Fruit fly (Drosophila melanogaster) whole organism, embryonic: Measurements from ENCODE around the gene jv.

Source experiments
- B-H2 ChIP-seq: fragments of 200-800 bp; sonication (Bioruptor generic); optimal IDR thresholded peaks from 2 replicates; lab custom pipeline; 2018; ENCODE audit warnings: missing biosample characterization, mild to moderate bottlenecking, missing genetic modification characterization
- Blimp-1 ChIP-seq: fragments of 200-800 bp; sonication (Bioruptor generic); optimal IDR thresholded peaks from 3 replicates; lab custom pipeline; 2018; ENCODE audit warnings: missing biosample characterization, missing genetic modification characterization, mild to moderate bottlenecking, moderate library complexity, missing genetic modification reagents
- CG11398 ChIP-seq: fragments of 200-800 bp; sonication (Bioruptor generic); optimal IDR thresholded peaks from 2 replicates; lab custom pipeline; 2016; ENCODE audit warnings: missing biosample characterization, missing genetic modification characterization
- CG13775 ChIP-seq: fragments of 200-800 bp; sonication (Bioruptor generic); optimal IDR thresholded peaks from 3 replicates; lab custom pipeline; 2017; ENCODE audit warnings: missing biosample characterization, mild to moderate bottlenecking, missing genetic modification characterization
- CG13894 ChIP-seq: fragments of 200-800 bp; sonication (Bioruptor generic); optimal IDR thresholded peaks from 3 replicates; lab custom pipeline; 2018; ENCODE audit warnings: missing biosample characterization, mild to moderate bottlenecking, missing genetic modification characterization, moderate library complexity
- CG15011 ChIP-seq: fragments of 200-800 bp; sonication (Bioruptor generic); optimal IDR thresholded peaks from 3 replicates; lab custom pipeline; 2018; ENCODE audit warnings: missing biosample characterization, mild to moderate bottlenecking, missing genetic modification characterization
- CG15073 ChIP-seq: fragments of 200-800 bp; sonication (Bioruptor generic); optimal IDR thresholded peaks from 2 replicates; lab custom pipeline; 2016; ENCODE audit warnings: missing biosample characterization, missing genetic modification characterization
- CG15269 ChIP-seq: fragments of 200-800 bp; sonication (Bioruptor generic); optimal IDR thresholded peaks from 2 replicates; lab custom pipeline; 2018; ENCODE audit warnings: missing biosample characterization, mild to moderate bottlenecking, missing genetic modification characterization, moderate library complexity
- CG17186 ChIP-seq: fragments of 200-800 bp; sonication (Bioruptor generic); optimal IDR thresholded peaks from 3 replicates; lab custom pipeline; 2017; ENCODE audit warnings: missing biosample characterization, missing genetic modification reagents, missing genetic modification characterization
- CG17912 ChIP-seq: fragments of 200-800 bp; sonication (Bioruptor generic); optimal IDR thresholded peaks from 2 replicates; lab custom pipeline; 2018; ENCODE audit warnings: missing biosample characterization, mild to moderate bottlenecking, missing genetic modification characterization
- CG31224 ChIP-seq: fragments of 200-800 bp; sonication (Bioruptor generic); IDR thresholded peaks from 2 replicates; pipeline ENCODE4 v1.3.6; 2022; ENCODE audit warnings: missing biosample characterization, missing genetic modification characterization
- CG32532 ChIP-seq: fragments of 200-800 bp; sonication (Bioruptor generic); IDR thresholded peaks from 2 replicates; pipeline ENCODE4 v1.3.6; 2022; ENCODE audit warnings: missing biosample characterization, missing genetic modification characterization
- CG33213 ChIP-seq: fragments of 200-800 bp; sonication (Bioruptor generic); optimal IDR thresholded peaks from 3 replicates; lab custom pipeline; 2016; ENCODE audit warnings: missing biosample characterization, missing genetic modification characterization
- CG34422 ChIP-seq: fragments of 200-800 bp; sonication (Bioruptor generic); IDR thresholded peaks from 3 replicates; pipeline ENCODE4 v1.3.6; 2022; ENCODE audit warnings: missing biosample characterization, missing genetic modification characterization
- CG4282 ChIP-seq: fragments of 200-800 bp; sonication (Bioruptor generic); optimal IDR thresholded peaks from 2 replicates; lab custom pipeline; 2016; ENCODE audit warnings: missing biosample characterization, missing genetic modification characterization
- CG4424 ChIP-seq: fragments of 200-800 bp; sonication (Bioruptor generic); optimal IDR thresholded peaks from 3 replicates; lab custom pipeline; 2016; ENCODE audit warnings: missing biosample characterization, missing genetic modification characterization
- CG4707 ChIP-seq: fragments of 200-800 bp; sonication (Bioruptor generic); optimal IDR thresholded peaks from 2 replicates; lab custom pipeline; 2018; ENCODE audit warnings: missing biosample characterization, mild to moderate bottlenecking, missing genetic modification characterization, moderate library complexity
- CG7839 ChIP-seq: fragments of 200-800 bp; sonication (Bioruptor generic); optimal IDR thresholded peaks from 3 replicates; lab custom pipeline; 2018; ENCODE audit warnings: missing biosample characterization, mild to moderate bottlenecking, missing genetic modification characterization, moderate library complexity
- CG7963 ChIP-seq: fragments of 200-800 bp; sonication (Bioruptor generic); IDR thresholded peaks from 3 replicates; pipeline ENCODE4 v1.3.6; 2022; ENCODE audit warnings: missing biosample characterization, missing genetic modification characterization; ENCODE audit not compliant: partially characterized antibody
- CG8944 ChIP-seq: fragments of 200-800 bp; sonication (Bioruptor generic); optimal IDR thresholded peaks from 3 replicates; lab custom pipeline; 2016; ENCODE audit warnings: missing biosample characterization, missing genetic modification characterization
- CG9876 ChIP-seq: fragments of 200-800 bp; sonication (Bioruptor generic); optimal IDR thresholded peaks from 2 replicates; lab custom pipeline; 2016; ENCODE audit warnings: missing biosample characterization, missing genetic modification characterization
- Ets65A ChIP-seq: fragments of 200-800 bp; sonication (Bioruptor generic); peaks from one replicate; lab custom pipeline; 2016; ENCODE audit warnings: missing biosample characterization, missing genetic modification characterization
- Hmr ChIP-seq: fragments of 200-800 bp; sonication (Bioruptor generic); optimal IDR thresholded peaks from 3 replicates; lab custom pipeline; 2017; ENCODE audit warnings: mild to moderate bottlenecking, missing biosample characterization, missing genetic modification reagents, missing genetic modification characterization
- Med ChIP-seq: fragments of 200-800 bp; sonication (Bioruptor generic); peaks from one replicate; lab custom pipeline; 2016; ENCODE audit warnings: missing biosample characterization, missing genetic modification characterization, mild to moderate bottlenecking, inconsistent platforms, moderate library complexity
- Nf-YB ChIP-seq: fragments of 200-800 bp; sonication (Bioruptor generic); optimal IDR thresholded peaks from 3 replicates; lab custom pipeline; 2019; ENCODE audit warnings: missing biosample characterization, mild to moderate bottlenecking, missing genetic modification characterization, moderate library complexity
- Nf-YC ChIP-seq: fragments of 200-800 bp; optimal IDR thresholded peaks from 3 replicates; lab custom pipeline; 2019; ENCODE audit warnings: missing biosample characterization, mild to moderate bottlenecking, missing genetic modification characterization, moderate library complexity
- Sox100B ChIP-seq: fragments of 200-800 bp; sonication (Bioruptor generic); optimal IDR thresholded peaks from 3 replicates; lab custom pipeline; 2018; ENCODE audit warnings: missing biosample characterization, mild to moderate bottlenecking, missing genetic modification characterization
- Sox102F ChIP-seq: fragments of 200-800 bp; sonication (Bioruptor generic); optimal IDR thresholded peaks from 2 replicates; lab custom pipeline; 2018; ENCODE audit warnings: missing biosample characterization, mild to moderate bottlenecking, missing genetic modification characterization, moderate library complexity
- Ssrp ChIP-seq: fragments of 200-800 bp; sonication (Bioruptor generic); optimal IDR thresholded peaks from 2 replicates; lab custom pipeline; 2018; ENCODE audit warnings: missing biosample characterization, mild to moderate bottlenecking, missing genetic modification characterization, moderate library complexity
- cg ChIP-seq: fragments of 200-800 bp; sonication (Bioruptor generic); optimal IDR thresholded peaks from 3 replicates; lab custom pipeline; 2019; ENCODE audit warnings: missing biosample characterization, mild to moderate bottlenecking, missing genetic modification characterization, moderate library complexity
- chm ChIP-seq: fragments of 200-800 bp; sonication (Bioruptor generic); IDR thresholded peaks from 2 replicates; pipeline ENCODE4 v1.3.6; 2022; ENCODE audit warnings: missing biosample characterization, missing genetic modification characterization
- corto ChIP-seq: fragments of 200-800 bp; sonication (Bioruptor generic); optimal IDR thresholded peaks from 2 replicates; lab custom pipeline; 2016; ENCODE audit warnings: missing biosample characterization, mild to moderate bottlenecking, missing genetic modification characterization, moderate library complexity
- dan ChIP-seq: fragments of 200-800 bp; sonication (Bioruptor generic); IDR thresholded peaks from 2 replicates; pipeline ENCODE4 v1.3.6; 2022; ENCODE audit warnings: missing biosample characterization, missing genetic modification characterization
- dimm ChIP-seq: fragments of 200-800 bp; sonication (Bioruptor generic); IDR thresholded peaks from 2 replicates; pipeline ENCODE4 v1.3.6; 2022; ENCODE audit warnings: missing biosample characterization, missing genetic modification characterization
- kah ChIP-seq: fragments of 200-800 bp; sonication (Bioruptor generic); optimal IDR thresholded peaks from 2 replicates; lab custom pipeline; 2018; ENCODE audit warnings: missing biosample characterization, mild to moderate bottlenecking, missing genetic modification characterization
- klu ChIP-seq: fragments of 200-800 bp; sonication (Bioruptor generic); IDR thresholded peaks from 2 replicates; pipeline ENCODE4 v1.3.6; 2022; ENCODE audit warnings: missing biosample characterization, missing genetic modification characterization
- lov ChIP-seq, 2 experiments: fragments of 200-800 bp in 1 of 2; fragments of >200 bp in 1 of 2; sonication (Bioruptor generic) in 1 of 2; IDR thresholded peaks in 1 of 2; optimal IDR thresholded peaks in 1 of 2; 2 replicates in 1 of 2; 3 replicates in 1 of 2; pipeline versions ENCODE4 v1.3.6 to Lab custom; 2017 to 2022; ENCODE audit warnings: missing biosample characterization in 1 of 2, missing genetic modification characterization in 1 of 2
- maf-S ChIP-seq: fragments of 200-800 bp; sonication (Bioruptor generic); optimal IDR thresholded peaks from 2 replicates; lab custom pipeline; 2016; ENCODE audit warnings: missing biosample characterization, missing genetic modification characterization
- pum ChIP-seq: fragments of 200-800 bp; sonication (Bioruptor generic); optimal IDR thresholded peaks from 2 replicates; lab custom pipeline; 2016; ENCODE audit warnings: missing biosample characterization, missing genetic modification characterization
- pzg ChIP-seq: fragments of 200-800 bp; sonication (Bioruptor generic); optimal IDR thresholded peaks from 3 replicates; lab custom pipeline; 2018; ENCODE audit warnings: missing biosample characterization, mild to moderate bottlenecking, missing genetic modification characterization, moderate library complexity
- rib ChIP-seq: fragments of 200-800 bp; sonication (Bioruptor generic); IDR thresholded peaks from 2 replicates; pipeline ENCODE4 v1.3.6; 2022; ENCODE audit warnings: missing biosample characterization, missing genetic modification characterization
- row ChIP-seq: fragments of 200-800 bp; sonication (Bioruptor generic); IDR thresholded peaks from 3 replicates; pipeline ENCODE4 v1.3.6; 2022; ENCODE audit warnings: missing biosample characterization, missing genetic modification characterization
- seq ChIP-seq: fragments of 200-800 bp; sonication (Bioruptor generic); IDR thresholded peaks from 2 replicates; pipeline ENCODE4 v1.3.6; 2022; ENCODE audit warnings: missing biosample characterization, missing genetic modification characterization
- shn ChIP-seq: fragments of 200-800 bp; sonication (Bioruptor generic); optimal IDR thresholded peaks from 3 replicates; lab custom pipeline; 2016; ENCODE audit warnings: missing biosample characterization, missing genetic modification characterization
- sqz ChIP-seq: fragments of 200-800 bp; sonication (Bioruptor generic); optimal IDR thresholded peaks from 3 replicates; lab custom pipeline; 2018; ENCODE audit warnings: missing biosample characterization, mild to moderate bottlenecking, missing genetic modification characterization
- stwl ChIP-seq: fragments of 200-800 bp; sonication (Bioruptor generic); optimal IDR thresholded peaks from 3 replicates; lab custom pipeline; 2018; ENCODE audit warnings: missing biosample characterization, mild to moderate bottlenecking, missing genetic modification characterization, moderate library complexity
- sug ChIP-seq: fragments of 200-800 bp; optimal IDR thresholded peaks from 2 replicates; lab custom pipeline; 2019; ENCODE audit warnings: missing biosample characterization, mild to moderate bottlenecking, missing genetic modification characterization, moderate library complexity
- tio ChIP-seq: fragments of 200-800 bp; sonication (Bioruptor generic); optimal IDR thresholded peaks from 2 replicates; lab custom pipeline; 2017; ENCODE audit warnings: missing biosample characterization, missing genetic modification characterization, inconsistent platforms
- tx ChIP-seq: fragments of 200-800 bp; sonication (Bioruptor generic); optimal IDR thresholded peaks from 2 replicates; lab custom pipeline; 2016; ENCODE audit warnings: missing biosample characterization, missing genetic modification characterization
- vnd ChIP-seq: fragments of 200-800 bp; sonication (Bioruptor generic); IDR thresholded peaks from 3 replicates; pipeline ENCODE4 v1.3.6; 2022; ENCODE audit warnings: missing biosample characterization, missing genetic modification characterization; ENCODE audit not compliant: partially characterized antibody

The jv gene

DNA sequence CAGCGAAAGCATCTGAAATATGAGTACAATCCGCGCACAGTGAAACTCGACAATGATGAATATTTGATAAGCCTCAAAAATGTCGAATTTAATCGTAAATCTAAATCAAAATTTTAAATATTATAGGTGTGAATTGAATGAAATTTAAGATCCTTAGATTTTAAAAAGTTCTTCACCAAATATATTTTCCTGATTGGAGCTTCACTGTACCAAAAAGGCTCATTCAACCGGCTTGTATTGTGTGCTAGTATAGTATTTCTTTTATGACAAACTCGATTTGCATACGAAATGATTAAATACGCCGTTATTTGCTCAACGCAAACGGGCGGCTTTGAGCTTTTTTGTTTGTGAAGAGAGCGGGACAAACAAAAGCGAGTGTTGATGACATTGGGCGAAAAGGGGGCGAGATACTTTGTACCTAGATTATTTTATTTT is 36.3 kb downstream of the jv start (continued):
- TF ChIP-seq CG4707 (GFP tag; lab: Kevin White, UChicago) (peak; percentile 56), tio (peak; percentile 79), CG33213 (GFP tag; lab: Kevin White, UChicago) (peak; percentile 50), Med (peak; percentile 96), lov (optimal IDR thresholded peaks at IDR 0.05; lab: Kevin White, UChicago) (no peak), lov (GFP tag; IDR thresholded peaks at IDR 0.05; lab: Robert Waterston, UW) (peak; percentile 76; the same call in 1 of the 3 replicates), dan (no peak), chm (GFP tag; lab: Robert Waterston, UW) (no peak; the same call in 1 of the 2 replicates), CG9876 (GFP tag; lab: Kevin White, UChicago) (peak; percentile 6), CG13775 (GFP tag; lab: Kevin White, UChicago) (peak; percentile 77), CG15269 (peak; percentile 91), dimm (GFP tag; lab: Robert Waterston, UW) (peak; percentile 60), kah (GFP tag; lab: Kevin White, UChicago) (peak; percentile 19), tx (peak; percentile 58), CG15011 (GFP tag; lab: Kevin White, UChicago) (peak; percentile 78), Hmr (GFP tag; lab: Kevin White, UChicago) (peak; percentile 92), seq (GFP tag; lab: Robert Waterston, UW) (peak; percentile 77), vnd (GFP tag; lab: Robert Waterston, UW) (no peak), CG34422 (peak; percentile 85), rib (GFP tag; lab: Robert Waterston, UW) (peak; percentile 66), shn (peak; percentile 57), CG7963 (GFP tag; lab: Robert Waterston, UW) (no peak), Sox102F (GFP tag; lab: Kevin White, UChicago) (peak; percentile 92), Nf-YC (tag; lab: Kevin White, UChicago) (peak; percentile 62), CG32532 (GFP tag; lab: Robert Waterston, UW) (peak; percentile 92), CG4282 (GFP tag; lab: Kevin White, UChicago) (peak; percentile 61), CG13894 (tag; lab: Kevin White, UChicago) (peak; percentile 80), CG17186 (GFP tag; lab: Kevin White, UChicago) (peak; percentile 25), sqz (peak; percentile 51), Sox100B (GFP tag; lab: Kevin White, UChicago) (peak; percentile 78), CG17912 (GFP tag; lab: Kevin White, UChicago) (peak; percentile 29), CG4424 (peak; percentile 56), maf-S (GFP tag; lab: Kevin White, UChicago) (peak; percentile 54), stwl (tag; lab: Kevin White, UChicago) (no peak), CG8944 (GFP tag; lab: Kevin White, UChicago) (peak; percentile 71), CG15073 (GFP tag; lab: Kevin White, UChicago) (peak; percentile 29), sug (tag; lab: Kevin White, UChicago) (peak; percentile 86), klu (peak; percentile 81), CG7839 (tag; lab: Kevin White, UChicago) (peak; percentile 91), corto (GFP tag; lab: Kevin White, UChicago) (peak; percentile 35), CG11398 (GFP tag; lab: Kevin White, UChicago) (peak; percentile 63), B-H2 (peak; percentile 87), pum (GFP tag; lab: Kevin White, UChicago) (peak; percentile 55), Nf-YB (GFP tag; lab: Kevin White, UChicago) (peak; percentile 61), row (peak; percentile 93), Blimp-1 (peak; percentile 76), Ssrp (peak; percentile 79), pzg (GFP tag; lab: Kevin White, UChicago) (no peak), cg (GFP tag; lab: Kevin White, UChicago) (no peak), CG31224 (GFP tag; lab: Robert Waterston, UW) (peak; percentile 85), Ets65A (peak; percentile 91)
